Fruit fly (Drosophila melanogaster): Measurements from ENCODE around the gene CG14518.

- no peak for TF ChIP-seq insv (optimal IDR thresholded peaks at IDR 0.05)
- TF ChIP-seq ttk (optimal IDR thresholded peaks at IDR 0.05), result no peak
- no peak for TF ChIP-seq psq (optimal IDR thresholded peaks at IDR 0.05)
- no peak for TF ChIP-seq Sin3A (optimal IDR thresholded peaks at IDR 0.05)
- no peak for TF ChIP-seq h (optimal IDR thresholded peaks at IDR 0.05)
- no peak for TF ChIP-seq Myc (optimal IDR thresholded peaks at IDR 0.05)
Observed at dm6 chr3R:28985887-28986286, 38.9 kb upstream of the CG14518 start.
